Fruit fly (Drosophila melanogaster) whole organism, adult: ENCODE measurements around the gene RpS17.

Source experiments
- CG14711 ChIP-seq: fragments of 200-800 bp; sonication (Bioruptor generic); optimal IDR thresholded peaks from 2 replicates; lab custom pipeline; 2018; ENCODE audit warnings: missing biosample characterization, mild to moderate bottlenecking, missing genetic modification characterization, moderate library complexity
- CG33017 ChIP-seq: fragments of 200-800 bp; sonication (Bioruptor generic); optimal IDR thresholded peaks from 2 replicates; lab custom pipeline; 2018; ENCODE audit warnings: missing biosample characterization, mild to moderate bottlenecking, missing genetic modification characterization, moderate library complexity
- Hr96 ChIP-seq: fragments of 200-800 bp; sonication (Bioruptor generic); optimal IDR thresholded peaks from 2 replicates; lab custom pipeline; 2016; ENCODE audit warnings: missing biosample characterization, missing genetic modification characterization
- kay ChIP-seq: fragments of 200-800 bp; sonication (Bioruptor generic); peaks from one replicate; lab custom pipeline; 2016; ENCODE audit warnings: missing biosample characterization, missing genetic modification characterization, borderline replicate concordance

- no peak for TF ChIP-seq Hr96 (GFP tag; lab: Kevin White, UChicago)
- no peak for TF ChIP-seq CG14711 (tag; lab: Kevin White, UChicago)
- TF ChIP-seq kay (GFP tag; lab: Kevin White, UChicago) = no peak
- no peak for TF ChIP-seq CG33017 (tag; lab: Kevin White, UChicago)
Observed at dm6 chr3L:9396704-9397103, 32.9 kb downstream of the RpS17 start.
